Fruit fly (Drosophila melanogaster): ENCODE measurements around the gene CG3842.

Gene CG3842

dm6 chrX:6310408-6310807 is 27.2 kb upstream of the CG3842 start (continued):
- TF ChIP-seq Meics (GFP tag; optimal IDR thresholded peaks at IDR 0.05): peak; percentile 12
- no peak for TF ChIP-seq z (GFP tag; IDR thresholded peaks at IDR 0.05)
- TF ChIP-seq bigmax (GFP tag; optimal IDR thresholded peaks at IDR 0.05): no peak
- no peak for TF ChIP-seq Ravus (GFP tag; IDR thresholded peaks at IDR 0.05)
- TF ChIP-seq NFAT (GFP tag; IDR thresholded peaks at IDR 0.05): no peak
- TF ChIP-seq Optix (GFP tag; IDR thresholded peaks at IDR 0.05): 0 out of 3 replicates have a peak, but pooled peaks have one; percentile 19
- no peak for TF ChIP-seq Sry-δ (GFP tag; optimal IDR thresholded peaks at IDR 0.05)
- no peak for TF ChIP-seq bowl (GFP tag; IDR thresholded peaks at IDR 0.05)
- TF ChIP-seq CG12744 (GFP tag; optimal IDR thresholded peaks at IDR 0.05): no peak
- peak; percentile 6 for TF ChIP-seq Oli (tag; optimal IDR thresholded peaks at IDR 0.05)
- TF ChIP-seq C15 (GFP tag; IDR thresholded peaks at IDR 0.05): no peak
- no peak for TF ChIP-seq Six4 (GFP tag; optimal IDR thresholded peaks at IDR 0.05)
- no peak for TF ChIP-seq Sin3A (optimal IDR thresholded peaks at IDR 0.05)
- peak; percentile 31 for TF ChIP-seq grau (tag; optimal IDR thresholded peaks at IDR 0.05)
- no peak for TF ChIP-seq Opbp (GFP tag; IDR thresholded peaks at IDR 0.05; ENCODE audit: partially characterized antibody)
- TF ChIP-seq mam (GFP tag; optimal IDR thresholded peaks at IDR 0.05): no peak
- no peak for TF ChIP-seq ham (GFP tag; IDR thresholded peaks at IDR 0.05)
- TF ChIP-seq CG2120 (GFP tag; optimal IDR thresholded peaks at IDR 0.05): peak; percentile 32
- TF ChIP-seq dmrt99B (tag; optimal IDR thresholded peaks at IDR 0.05): peak; percentile 51
- TF ChIP-seq CG8765 (GFP tag; IDR thresholded peaks at IDR 0.05): no peak
- TF ChIP-seq insv (GFP tag; optimal IDR thresholded peaks at IDR 0.05): no peak
- TF ChIP-seq CG12236 (GFP tag; optimal IDR thresholded peaks at IDR 0.05): no peak
- TF ChIP-seq sisA (GFP tag; IDR thresholded peaks at IDR 0.05): peak; percentile 48
- peak; percentile 39 for TF ChIP-seq Hmr (GFP tag; optimal IDR thresholded peaks at IDR 0.05)
- TF ChIP-seq CG43689 (GFP tag; IDR thresholded peaks at IDR 0.05): no peak
- no peak for TF ChIP-seq D19B (GFP tag; optimal IDR thresholded peaks at IDR 0.05)
- TF ChIP-seq CG9876 (GFP tag; optimal IDR thresholded peaks at IDR 0.05): no peak
- TF ChIP-seq pan (optimal IDR thresholded peaks at IDR 0.05): no peak
- TF ChIP-seq pan (GFP tag; optimal IDR thresholded peaks at IDR 0.05 in 1 of 2, IDR thresholded peaks at IDR 0.05 in 1 of 2): peak in 1 of 2 experiments; percentile 54
- TF ChIP-seq CG17328 (GFP tag; IDR thresholded peaks at IDR 0.05): peak; percentile 32; the same call in 1 of the 2 replicates
- TF ChIP-seq Sox102F (GFP tag; optimal IDR thresholded peaks at IDR 0.05): peak; percentile 53
- TF ChIP-seq CG8290 (GFP tag; optimal IDR thresholded peaks at IDR 0.05): no peak
- peak in 1 of 2 experiments; percentile 74 for TF ChIP-seq CG8290 (tag; optimal IDR thresholded peaks at IDR 0.05)
- no peak for TF ChIP-seq sima (GFP tag; optimal IDR thresholded peaks at IDR 0.05)
- TF ChIP-seq ind (GFP tag; optimal IDR thresholded peaks at IDR 0.05): peak; percentile 31
- TF ChIP-seq Deaf1 (tag; optimal IDR thresholded peaks at IDR 0.05): no peak
- TF ChIP-seq ATbp (GFP tag; optimal IDR thresholded peaks at IDR 0.05): peak; percentile 35
- TF ChIP-seq Doc2 (GFP tag; IDR thresholded peaks at IDR 0.05): no peak
- peak; percentile 49 for TF ChIP-seq CG18599 (GFP tag; optimal IDR thresholded peaks at IDR 0.05)
- TF ChIP-seq CG3163 (GFP tag; optimal IDR thresholded peaks at IDR 0.05): no peak
- TF ChIP-seq odd (GFP tag; optimal IDR thresholded peaks at IDR 0.05): no peak
- TF ChIP-seq CG6689 (GFP tag; IDR thresholded peaks at IDR 0.05): 0 out of 2 replicates have a peak, but pooled peaks have one; percentile 14
- peak; percentile 14 for TF ChIP-seq CG30403 (GFP tag; optimal IDR thresholded peaks at IDR 0.05)
- no peak for TF ChIP-seq tx (GFP tag; optimal IDR thresholded peaks at IDR 0.05)
- no peak for TF ChIP-seq CG18011 (GFP tag; optimal IDR thresholded peaks at IDR 0.05)
- TF ChIP-seq CG13424 (tag; optimal IDR thresholded peaks at IDR 0.05): no peak
- TF ChIP-seq CG31388 (GFP tag; optimal IDR thresholded peaks at IDR 0.05): no peak
- TF ChIP-seq bbx (GFP tag; IDR thresholded peaks at IDR 0.05; ENCODE audit: partially characterized antibody): no peak
- no peak for TF ChIP-seq CG34376 (GFP tag; optimal IDR thresholded peaks at IDR 0.05)
- peak; percentile 49; the same call in 2 of the 3 replicates for TF ChIP-seq row (GFP tag; IDR thresholded peaks at IDR 0.05)
- TF ChIP-seq dysf (GFP tag; IDR thresholded peaks at IDR 0.05): peak; percentile 35; the same call in 1 of the 3 replicates
- peak; percentile 47 for TF ChIP-seq CG2678 (tag; optimal IDR thresholded peaks at IDR 0.05)
- TF ChIP-seq CG9932 (GFP tag; IDR thresholded peaks at IDR 0.05): no peak

Measured in whole organism, embryonic.